In the genomic region with DNA sequence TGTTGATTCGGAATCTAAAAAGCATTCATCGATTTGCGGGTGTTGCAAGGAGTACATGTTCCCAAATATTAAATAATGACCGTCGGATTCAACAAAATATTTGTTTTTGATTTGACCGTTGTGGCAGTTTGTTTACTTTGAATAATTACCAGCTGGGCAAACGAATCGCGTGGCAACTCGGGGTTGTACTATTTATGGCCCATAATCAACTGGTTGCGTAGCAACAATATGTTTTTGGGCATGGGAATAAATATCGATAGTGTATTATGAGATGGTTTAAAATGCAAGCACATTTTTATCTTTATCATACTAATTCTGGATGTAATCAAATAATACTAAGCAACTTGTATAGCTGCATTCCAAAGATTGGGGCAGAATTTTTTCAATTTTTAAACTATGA, we compare ENCODE assay signal across 2 fruit fly cellular contexts.
TF ChIP-seq lines count a peak whose summit lies in the region.

Gene CG34297 (minus strand): TSS at position 101 of the 400 bp plus-strand sequence.

- no peak for TF ChIP-seq CTCF in whole organism, embryonic (GFP tag; optimal IDR thresholded peaks at IDR 0.05; lab: Kevin White, UChicago)

TF ChIP-seq in whole organism, embryonic, 481 proteins besides CTCF, POLR2A, EP300 and RAD21:
- no peak for TF ChIP-seq HLHmδ (GFP tag; optimal IDR thresholded peaks at IDR 0.05; lab: Kevin White, UChicago)
- peak; percentile 56 for TF ChIP-seq sens (GFP tag; lab: Kevin White, UChicago)

TF ChIP-seq in whole organism, prepupa, 60 proteins besides CTCF, POLR2A, EP300 and RAD21:
- no peak for TF ChIP-seq CG11902 (GFP tag; optimal IDR thresholded peaks at IDR 0.05; lab: Kevin White, UChicago)
- peak; percentile 42 for TF ChIP-seq svp (GFP tag; lab: Kevin White, UChicago)
